Worm (Caenorhabditis elegans): ENCODE measurements around the gene Y37H2A.13.

ce11 chrV:18171568-18171967 lies 28.9 kb downstream of the Y37H2A.13 start, which contains the start of gene C14A6.8:
- TF ChIP-seq ccch-3 (GFP tag; optimal IDR thresholded peaks at IDR 0.05) (no peak), unc-62 (GFP tag; optimal IDR thresholded peaks at IDR 0.05) (no peak), tbx-9 (tag; optimal IDR thresholded peaks at IDR 0.05; ENCODE audit: borderline replicate concordance) (no peak), tlf-1 (GFP tag; optimal IDR thresholded peaks at IDR 0.05) (no peak), fkh-3 (tag; optimal IDR thresholded peaks at IDR 0.05) (no peak), nfya-2 (GFP tag; IDR thresholded peaks at IDR 0.05) (no peak), somi-1 (GFP tag; optimal IDR thresholded peaks at IDR 0.05) (no peak)

Data from whole organism, young adult.